Worm (Caenorhabditis elegans) whole organism, young adult: ENCODE results near the gene dhs-30.
A peak's percentile ranks its signal among the peaks of the same experiment; 100 is the strongest.

Experiments
- B0019.2 ChIP-seq: fragments of 200-800 bp; sonication (Bioruptor generic); conservative IDR thresholded peaks from 2 replicates; pipeline ENCODE4 v1.3.6; 2022; ENCODE audit warnings: missing genetic modification reagents, missing genetic modification characterization, missing compliant biosample characterization
- B0035.1 ChIP-seq: sonication (generic microtip); optimal IDR thresholded peaks from 2 replicates; lab custom pipeline; 2016; ENCODE audit warnings: missing genetic modification characterization, mild to moderate bottlenecking, missing compliant biosample characterization, missing genotype, missing genetic modification reagents
- B0261.1 ChIP-seq: sonication (generic microtip); optimal IDR thresholded peaks from 2 replicates; lab custom pipeline; 2016; ENCODE audit warnings: mild to moderate bottlenecking, missing genetic modification characterization, moderate library complexity, missing compliant biosample characterization
- F49E8.2 ChIP-seq: sonication (generic microtip); optimal IDR thresholded peaks from 3 replicates; lab custom pipeline; 2017; ENCODE audit warnings: missing genetic modification characterization, mild to moderate bottlenecking, missing compliant biosample characterization, antibody characterized with exemption, moderate library complexity; ENCODE audit not compliant: insufficient read depth
- F52B5.7 ChIP-seq: sonication (generic microtip); optimal IDR thresholded peaks from 2 replicates; lab custom pipeline; 2016; ENCODE audit warnings: mild to moderate bottlenecking, missing genetic modification characterization, missing compliant biosample characterization
- T26A5.8 ChIP-seq: sonication (generic microtip); optimal IDR thresholded peaks from 2 replicates; lab custom pipeline; 2016; ENCODE audit warnings: missing genetic modification characterization, missing compliant biosample characterization
- Y95B8A.8 ChIP-seq: fragments of 200-800 bp; sonication (Bioruptor generic); IDR thresholded peaks from 2 replicates; pipeline ENCODE4 v1.3.6; 2022; ENCODE audit warnings: missing genetic modification reagents, missing genetic modification characterization, missing compliant biosample characterization
- athp-1 ChIP-seq: sonication (generic microtip); optimal IDR thresholded peaks from 2 replicates; lab custom pipeline; 2017; ENCODE audit warnings: mild to moderate bottlenecking, missing genetic modification characterization, missing compliant biosample characterization
- mcd-1 ChIP-seq: fragments of 200-800 bp; sonication (Bioruptor generic); IDR thresholded peaks from 2 replicates; pipeline ENCODE4 v1.3.6; 2022; ENCODE audit warnings: missing genetic modification reagents, missing genetic modification characterization, missing compliant biosample characterization
- nfya-2 ChIP-seq: fragments of 200-800 bp; sonication (Bioruptor generic); IDR thresholded peaks from 2 replicates; pipeline ENCODE4 v1.3.6; 2022; ENCODE audit warnings: missing genetic modification reagents, missing genetic modification characterization, missing compliant biosample characterization
- nhr-80 ChIP-seq: sonication (generic microtip); optimal IDR thresholded peaks from 2 replicates; lab custom pipeline; 2016; ENCODE audit warnings: missing genetic modification characterization, missing compliant biosample characterization
- rcor-1 ChIP-seq: fragments of 200-800 bp; sonication (Bioruptor generic); IDR thresholded peaks from 2 replicates; pipeline ENCODE4 v1.3.6; 2022; ENCODE audit warnings: missing genetic modification reagents, missing genetic modification characterization, missing compliant biosample characterization
- rec-8 ChIP-seq, 2 experiments: sonication (generic microtip); optimal IDR thresholded peaks; 2 replicates each; lab custom pipeline; 2016; ENCODE audit warnings: mild to moderate bottlenecking in 2 of 2, missing genetic modification characterization in 2 of 2, missing genetic modification reagents in 2 of 2, missing genotype in 2 of 2, missing biosample characterization in 1 of 2, missing compliant biosample characterization in 1 of 2, moderate library complexity in 1 of 2
- snpc-3.4 ChIP-seq: sonication (generic microtip); optimal IDR thresholded peaks from 2 replicates; lab custom pipeline; 2017; ENCODE audit warnings: missing genetic modification characterization, mild to moderate bottlenecking, missing compliant biosample characterization, antibody characterized with exemption, moderate library complexity, missing genotype, missing genetic modification reagents
- tbp1 ChIP-seq: fragments of 200-800 bp; sonication (Bioruptor generic); optimal IDR thresholded peaks from 2 replicates; lab custom pipeline; 2018; ENCODE audit warnings: mild to moderate bottlenecking, missing genetic modification characterization, missing compliant biosample characterization
- tbx-9 ChIP-seq: sonication (generic microtip); optimal IDR thresholded peaks from 2 replicates; lab custom pipeline; 2016; ENCODE audit warnings: borderline replicate concordance, missing genetic modification characterization, inconsistent platforms, missing compliant biosample characterization

Gene dhs-30

ce11 chrX:17181220-17181619 is 54.4 kb downstream of the dhs-30 start (continued):
- TF ChIP-seq nhr-80 (peak; percentile 59), B0019.2 (GFP tag; lab: Robert Waterston, UW) (no peak), rec-8 (tag; optimal IDR thresholded peaks at IDR 0.05; lab: Kevin White, UChicago) (no peak), athp-1 (no peak), F49E8.2 (tag; lab: Kevin White, UChicago) (no peak), B0261.1 (tag; lab: Kevin White, UChicago) (no peak), tbp1 (GFP tag; lab: Kevin White, UChicago) (no peak), F52B5.7 (tag; lab: Kevin White, UChicago) (no peak), nfya-2 (no peak), rcor-1 (no peak), tbx-9 (tag; lab: Kevin White, UChicago) (no peak), mcd-1 (no peak), B0035.1 (tag; lab: Kevin White, UChicago) (no peak), snpc-3.4 (tag; lab: Kevin White, UChicago) (no peak), T26A5.8 (tag; lab: Kevin White, UChicago) (no peak), Y95B8A.8 (GFP tag; lab: Robert Waterston, UW) (no peak)
- TF ChIP-seq, all 124 proteins: peak for 11
